Worm (Caenorhabditis elegans) whole organism, young adult: ENCODE measurements around the gene sul-2.
A peak's percentile ranks its signal among the peaks of the same experiment; 100 is the strongest.

Experiments used
- D2030.7 ChIP-seq: fragments of 200-800 bp; sonication (Bioruptor generic); IDR thresholded peaks from 2 replicates; pipeline ENCODE4 v1.3.6; 2022; ENCODE audit warnings: missing genetic modification reagents, missing genetic modification characterization, missing compliant biosample characterization
- K12H6.12 ChIP-seq: fragments of 200-800 bp; sonication (Bioruptor generic); optimal IDR thresholded peaks from 2 replicates; lab custom pipeline; 2018; ENCODE audit warnings: mild to moderate bottlenecking, missing genetic modification characterization, missing compliant biosample characterization
- Y53F4B.3 ChIP-seq: fragments of 200-800 bp; sonication (Bioruptor generic); IDR thresholded peaks from 2 replicates; pipeline ENCODE4 v1.3.6; 2022; ENCODE audit warnings: missing genetic modification reagents, missing genetic modification characterization, missing compliant biosample characterization
- Y95B8A.8 ChIP-seq: fragments of 200-800 bp; sonication (Bioruptor generic); IDR thresholded peaks from 2 replicates; pipeline ENCODE4 v1.3.6; 2022; ENCODE audit warnings: missing genetic modification reagents, missing genetic modification characterization, missing compliant biosample characterization
- ZK185.1 ChIP-seq: sonication (generic microtip); optimal IDR thresholded peaks from 2 replicates; lab custom pipeline; 2016; ENCODE audit warnings: mild to moderate bottlenecking, missing genetic modification characterization, missing compliant biosample characterization; ENCODE audit not compliant: poor library complexity, severe bottlenecking
- ama-1 ChIP-seq, 3 experiments: fragments of 150-350 bp in 1 of 3; sonication (generic microtip) in 2 of 3; optimal IDR thresholded peaks; 2 replicates each; lab custom pipeline; 2014 to 2018; ENCODE audit warnings: missing biosample characterization in 2 of 3, missing genetic modification characterization in 2 of 3, missing genetic modification reagents in 2 of 3
- attf-5 ChIP-seq: fragments of 200-800 bp; sonication (Bioruptor generic); optimal IDR thresholded peaks from 2 replicates; lab custom pipeline; 2018; ENCODE audit warnings: mild to moderate bottlenecking, missing genetic modification characterization, missing compliant biosample characterization
- cebp-1 ChIP-seq, 2 experiments: fragments of 200-800 bp in 1 of 2; sonication (Bioruptor generic) in 1 of 2; sonication (generic microtip) in 1 of 2; IDR thresholded peaks in 1 of 2; optimal IDR thresholded peaks in 1 of 2; 2 replicates each; pipeline versions ENCODE4 v1.3.6 to Lab custom; 2017 to 2022; ENCODE audit warnings: missing compliant biosample characterization in 2 of 2, missing genetic modification characterization in 2 of 2, mild to moderate bottlenecking in 1 of 2, missing genetic modification reagents in 1 of 2, moderate library complexity in 1 of 2
- ceh-100 ChIP-seq: fragments of 200-800 bp; sonication (Bioruptor generic); IDR thresholded peaks from 2 replicates; pipeline ENCODE4 v1.3.6; 2022; ENCODE audit warnings: missing genetic modification reagents, missing genetic modification characterization, missing compliant biosample characterization
- ceh-27 ChIP-seq: fragments of 200-800 bp; sonication (Bioruptor generic); optimal IDR thresholded peaks from 2 replicates; lab custom pipeline; 2018; ENCODE audit warnings: mild to moderate bottlenecking, missing genetic modification characterization, moderate library complexity, missing compliant biosample characterization
- ceh-40 ChIP-seq: fragments of 200-800 bp; sonication (Bioruptor generic); IDR thresholded peaks from 2 replicates; pipeline ENCODE4 v1.3.6; 2022; ENCODE audit warnings: missing genetic modification characterization, missing compliant biosample characterization
- die-1 ChIP-seq: sonication (generic microtip); optimal IDR thresholded peaks from 2 replicates; lab custom pipeline; 2016; ENCODE audit warnings: missing genotype, mild to moderate bottlenecking, missing genetic modification characterization, missing compliant biosample characterization
- dox-1 ChIP-seq: fragments of 200-800 bp; sonication (Bioruptor generic); IDR thresholded peaks from 2 replicates; pipeline ENCODE4 v1.3.6; 2022; ENCODE audit warnings: missing genetic modification reagents, missing genetic modification characterization, missing compliant biosample characterization
- ekl-4 ChIP-seq: fragments of 200-800 bp; sonication (Bioruptor generic); IDR thresholded peaks from 2 replicates; pipeline ENCODE4 v1.3.6; 2022; ENCODE audit warnings: missing genetic modification reagents, missing genetic modification characterization, missing compliant biosample characterization
- ets-4 ChIP-seq: fragments of 200-800 bp; sonication (Bioruptor generic); optimal IDR thresholded peaks from 2 replicates; lab custom pipeline; 2018; ENCODE audit warnings: mild to moderate bottlenecking, missing genetic modification characterization, missing compliant biosample characterization
- hlh-12 ChIP-seq: sonication (generic microtip); optimal IDR thresholded peaks from 2 replicates; lab custom pipeline; 2016; ENCODE audit warnings: missing genetic modification characterization, missing compliant biosample characterization
- hmg-1.2 ChIP-seq: fragments of 200-800 bp; sonication (Bioruptor generic); IDR thresholded peaks from 2 replicates; pipeline ENCODE4 v1.3.6; 2022; ENCODE audit warnings: missing genetic modification reagents, missing genetic modification characterization, missing compliant biosample characterization
- hrde-1 ChIP-seq: sonication (generic microtip); optimal IDR thresholded peaks from 2 replicates; lab custom pipeline; 2016; ENCODE audit warnings: missing genetic modification characterization, mild to moderate bottlenecking, missing compliant biosample characterization, moderate library complexity, missing genotype, missing genetic modification reagents, borderline replicate concordance
- hsf-1 ChIP-seq: fragments of 200-800 bp; sonication (Bioruptor generic); IDR thresholded peaks from 2 replicates; pipeline ENCODE4 v1.3.6; 2022; ENCODE audit warnings: missing genetic modification reagents, missing genetic modification characterization, missing compliant biosample characterization
- lag-1 ChIP-seq: fragments of 200-800 bp; sonication (Bioruptor generic); IDR thresholded peaks from 2 replicates; pipeline ENCODE4 v1.3.6; 2022; ENCODE audit warnings: missing genetic modification reagents, missing genetic modification characterization, missing compliant biosample characterization
- lin-35 ChIP-seq, 3 experiments: fragments of 150-350 bp in 2 of 3; sonication (generic microtip) in 1 of 3; optimal IDR thresholded peaks; 2 replicates each; lab custom pipeline; 2014 to 2018; ENCODE audit warnings: missing biosample characterization in 3 of 3, missing genetic modification characterization in 3 of 3, missing genetic modification reagents in 3 of 3
- lin-54 ChIP-seq: fragments of 200-800 bp; sonication (Bioruptor generic); optimal IDR thresholded peaks from 2 replicates; lab custom pipeline; 2018; ENCODE audit warnings: mild to moderate bottlenecking, missing genetic modification characterization, missing compliant biosample characterization
- lsl-1 ChIP-seq: fragments of 200-800 bp; sonication (Bioruptor generic); optimal IDR thresholded peaks from 2 replicates; lab custom pipeline; 2018; ENCODE audit warnings: mild to moderate bottlenecking, missing genetic modification characterization, moderate library complexity, missing compliant biosample characterization
- madf-6 ChIP-seq: fragments of 200-800 bp; sonication (Bioruptor generic); IDR thresholded peaks from 2 replicates; pipeline ENCODE4 v1.3.6; 2022; ENCODE audit warnings: missing genetic modification reagents, missing genetic modification characterization, missing compliant biosample characterization
- mcd-1 ChIP-seq: fragments of 200-800 bp; sonication (Bioruptor generic); IDR thresholded peaks from 2 replicates; pipeline ENCODE4 v1.3.6; 2022; ENCODE audit warnings: missing genetic modification reagents, missing genetic modification characterization, missing compliant biosample characterization
- mes-4 ChIP-seq: sonication (generic microtip); optimal IDR thresholded peaks from 2 replicates; lab custom pipeline; 2016; ENCODE audit warnings: missing genotype, missing genetic modification characterization, missing compliant biosample characterization
- nhr-80 ChIP-seq: sonication (generic microtip); optimal IDR thresholded peaks from 2 replicates; lab custom pipeline; 2016; ENCODE audit warnings: missing genetic modification characterization, missing compliant biosample characterization
- pbrm-1 ChIP-seq: fragments of 200-800 bp; sonication (Bioruptor generic); IDR thresholded peaks from 2 replicates; pipeline ENCODE4 v1.3.6; 2022; ENCODE audit warnings: missing genetic modification reagents, missing genetic modification characterization, missing compliant biosample characterization
- rcor-1 ChIP-seq: fragments of 200-800 bp; sonication (Bioruptor generic); IDR thresholded peaks from 2 replicates; pipeline ENCODE4 v1.3.6; 2022; ENCODE audit warnings: missing genetic modification reagents, missing genetic modification characterization, missing compliant biosample characterization
- rpc-1 ChIP-seq, 2 experiments: fragments of 150-350 bp in 1 of 2; sonication (generic microtip) in 1 of 2; optimal IDR thresholded peaks; 2 replicates each; lab custom pipeline; 2014 to 2018; ENCODE audit warnings: missing biosample characterization in 1 of 2, missing genetic modification characterization in 1 of 2, missing genetic modification reagents in 1 of 2, missing genotype in 1 of 2
- snpc-1.1 ChIP-seq: sonication (generic microtip); optimal IDR thresholded peaks from 2 replicates; lab custom pipeline; 2017; ENCODE audit warnings: missing genetic modification characterization, mild to moderate bottlenecking, missing compliant biosample characterization, antibody characterized with exemption, moderate library complexity, missing genotype, missing genetic modification reagents; ENCODE audit not compliant: insufficient read depth
- snpc-1.3 ChIP-seq: sonication (generic microtip); optimal IDR thresholded peaks from 2 replicates; lab custom pipeline; 2017; ENCODE audit warnings: missing genetic modification characterization, mild to moderate bottlenecking, missing compliant biosample characterization, antibody characterized with exemption, moderate library complexity, missing genotype, missing genetic modification reagents; ENCODE audit not compliant: insufficient read depth
- tbp1 ChIP-seq: fragments of 200-800 bp; sonication (Bioruptor generic); optimal IDR thresholded peaks from 2 replicates; lab custom pipeline; 2018; ENCODE audit warnings: mild to moderate bottlenecking, missing genetic modification characterization, missing compliant biosample characterization
- ztf-18 ChIP-seq: sonication (generic microtip); optimal IDR thresholded peaks from 2 replicates; lab custom pipeline; 2016; ENCODE audit warnings: missing genotype, mild to moderate bottlenecking, missing genetic modification characterization, missing compliant biosample characterization

The sul-2 gene

DNA sequence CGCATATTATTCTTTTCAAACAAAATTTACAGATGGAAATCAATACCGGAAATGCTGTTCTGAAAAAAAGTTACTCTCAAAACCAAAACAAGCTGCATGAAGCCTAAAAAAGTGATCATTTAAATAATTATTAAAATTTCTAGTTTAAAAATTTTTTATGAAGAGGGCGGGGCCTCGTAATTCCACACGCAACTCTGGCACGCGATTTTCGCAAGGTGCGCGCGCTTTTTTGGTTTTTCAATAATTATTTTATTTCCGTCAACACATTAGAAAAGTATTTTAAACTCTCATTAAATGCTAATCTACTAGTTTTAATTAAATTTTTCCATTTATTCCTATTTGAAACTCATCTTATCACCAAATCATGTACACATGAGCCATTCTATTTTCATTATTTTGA is 27.8 kb upstream of the sul-2 start:
- TF ChIP-seq D2030.7 (GFP tag; lab: Robert Waterston, UW), result peak; percentile 47
- TF ChIP-seq die-1 (tag; lab: Kevin White, UChicago), result no peak
- TF ChIP-seq hsf-1 (GFP tag; lab: Robert Waterston, UW), result peak; percentile 66
- TF ChIP-seq madf-6 (GFP tag; lab: Robert Waterston, UW), result peak; percentile 38; the same call in 1 of the 2 replicates
- peak; percentile 16 for TF ChIP-seq snpc-1.3 (tag; lab: Kevin White, UChicago)
- no peak for TF ChIP-seq ets-4 (GFP tag; lab: Kevin White, UChicago)
- TF ChIP-seq ceh-100 (GFP tag; lab: Robert Waterston, UW), result peak; percentile 34; the same call in 1 of the 2 replicates
- peak; percentile 14; the same call in 1 of the 2 replicates for TF ChIP-seq rcor-1 (GFP tag; lab: Robert Waterston, UW)
- TF ChIP-seq hrde-1 (tag; lab: Kevin White, UChicago), result no peak
- 0 out of 2 replicates have a peak, but pooled peaks have one; percentile 22 for TF ChIP-seq ceh-40
- TF ChIP-seq Y53F4B.3 (GFP tag; lab: Robert Waterston, UW), result no peak
- TF ChIP-seq rpc-1 (optimal IDR thresholded peaks at IDR 0.05; lab: Kevin White, UChicago), result peak; percentile 28
- no peak for TF ChIP-seq rpc-1 (tag; optimal IDR thresholded peaks at IDR 0.05; lab: Kevin White, UChicago)

DNA sequence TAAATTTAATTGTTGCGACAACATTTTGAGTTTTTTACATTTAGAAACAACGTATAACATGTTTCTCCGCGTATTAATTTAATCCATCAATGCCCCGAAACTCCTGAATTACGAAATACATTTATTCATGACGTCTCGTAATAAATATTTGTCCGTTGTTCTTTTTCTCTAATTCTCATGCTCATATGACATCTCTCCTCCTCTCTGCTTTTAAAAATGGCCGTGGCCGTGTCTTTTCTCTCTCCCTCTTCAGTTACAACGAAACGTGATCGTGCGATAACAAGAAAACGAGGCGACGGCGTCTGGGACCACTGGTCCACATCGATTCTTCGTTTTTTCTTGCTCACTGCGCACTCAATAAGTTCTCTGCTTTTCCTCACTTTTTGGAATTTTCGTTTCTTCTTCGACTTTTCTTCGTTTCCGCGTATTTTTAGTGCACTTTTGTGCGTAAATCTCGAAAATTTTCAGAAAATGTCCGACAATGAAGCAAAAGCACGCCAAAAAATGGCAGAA is 27.3 kb upstream of the sul-2 start, which contains the start of gene snap-1:
Gene snap-1, plus strand, starts transcription at position 463 of the 513 bp plus-strand sequence.
- TF ChIP-seq ama-1 (optimal IDR thresholded peaks at IDR 0.05; lab: Kevin White, UChicago), result peak; percentile 44
- no peak for TF ChIP-seq ama-1 (GFP tag; optimal IDR thresholded peaks at IDR 0.05; lab: Kevin White, UChicago)
- TF ChIP-seq cebp-1 (GFP tag; IDR thresholded peaks at IDR 0.05; lab: Robert Waterston, UW), result peak; percentile 90
- peak; percentile 95 for TF ChIP-seq cebp-1 (tag; optimal IDR thresholded peaks at IDR 0.05; lab: Kevin White, UChicago)
- no peak for TF ChIP-seq ztf-18 (tag; lab: Kevin White, UChicago)
- TF ChIP-seq mes-4 (tag; lab: Kevin White, UChicago), result no peak
- TF ChIP-seq K12H6.12 (tag; lab: Kevin White, UChicago), result peak; percentile 73
- no peak for TF ChIP-seq lag-1
- 0 out of 2 replicates have a peak, but pooled peaks have one; percentile 46 for TF ChIP-seq ceh-40
- no peak for TF ChIP-seq Y95B8A.8 (GFP tag; lab: Robert Waterston, UW)
- TF ChIP-seq hmg-1.2 (GFP tag; lab: Robert Waterston, UW), result peak; percentile 45; the same call in 1 of the 2 replicates
- TF ChIP-seq tbp1, result peak; percentile 3
- TF ChIP-seq ceh-27 (GFP tag; lab: Kevin White, UChicago), result peak; percentile 46
- peak; percentile 17 for TF ChIP-seq lin-54 (GFP tag; lab: Kevin White, UChicago)
- no peak for TF ChIP-seq snpc-1.3 (tag; lab: Kevin White, UChicago)
- no peak for TF ChIP-seq hlh-12
- TF ChIP-seq ekl-4 (GFP tag; lab: Robert Waterston, UW), result no peak
- TF ChIP-seq mcd-1, result 0 out of 2 replicates have a peak, but pooled peaks have one; percentile 47
- peak; percentile 27; the same call in 1 of the 2 replicates for TF ChIP-seq pbrm-1 (GFP tag; lab: Robert Waterston, UW)
- no peak for TF ChIP-seq lsl-1
- peak; percentile 16 for TF ChIP-seq nhr-80
- TF ChIP-seq lin-35 (GFP tag; optimal IDR thresholded peaks at IDR 0.05; lab: Kevin White, UChicago), result peak in 1 of 3 experiments; percentile 44
- TF ChIP-seq attf-5 (GFP tag; lab: Kevin White, UChicago), result peak; percentile 83
- no peak for TF ChIP-seq snpc-1.1 (tag; lab: Kevin White, UChicago)
- TF ChIP-seq dox-1 (GFP tag; lab: Robert Waterston, UW), result peak; percentile 51; the same call in 1 of the 2 replicates
- TF ChIP-seq ZK185.1 (tag; lab: Kevin White, UChicago), result no peak
